Fruit fly (Drosophila melanogaster) whole organism, embryonic: ENCODE measurements around the gene CG14805.

Experiments
- ATbp ChIP-seq: fragments of 200-800 bp; sonication (Bioruptor generic); optimal IDR thresholded peaks from 2 replicates; lab custom pipeline; 2017; ENCODE audit warnings: missing biosample characterization, mild to moderate bottlenecking, missing genetic modification characterization, missing genetic modification reagents
- BEAF-32 ChIP-seq: fragments of 200-800 bp; sonication (Bioruptor generic); optimal IDR thresholded peaks from 3 replicates; lab custom pipeline; 2017; ENCODE audit warnings: missing biosample characterization, missing genetic modification characterization, mild to moderate bottlenecking, moderate library complexity, missing genetic modification reagents
- CG10565 ChIP-seq: fragments of 200-800 bp; sonication (Bioruptor generic); optimal IDR thresholded peaks from 3 replicates; lab custom pipeline; 2016; ENCODE audit warnings: missing biosample characterization, mild to moderate bottlenecking, missing genetic modification characterization
- CG11695 ChIP-seq: fragments of 200-800 bp; sonication (Bioruptor generic); IDR thresholded peaks from 3 replicates; pipeline ENCODE4 v1.3.6; 2022; ENCODE audit warnings: missing biosample characterization, missing genetic modification characterization
- CG12071 ChIP-seq: fragments of 200-800 bp; sonication (Bioruptor generic); optimal IDR thresholded peaks from 3 replicates; lab custom pipeline; 2018; ENCODE audit warnings: missing biosample characterization, mild to moderate bottlenecking, missing genetic modification characterization
- CG13296 ChIP-seq: fragments of 200-800 bp; sonication (Bioruptor generic); optimal IDR thresholded peaks from 3 replicates; lab custom pipeline; 2018; ENCODE audit warnings: missing biosample characterization, mild to moderate bottlenecking, missing genetic modification characterization
- CG15269 ChIP-seq: fragments of 200-800 bp; sonication (Bioruptor generic); optimal IDR thresholded peaks from 2 replicates; lab custom pipeline; 2018; ENCODE audit warnings: missing biosample characterization, mild to moderate bottlenecking, missing genetic modification characterization, moderate library complexity
- CG17361 ChIP-seq: fragments of 200-800 bp; sonication (Bioruptor generic); IDR thresholded peaks from 3 replicates; pipeline ENCODE4 v1.3.6; 2022; ENCODE audit warnings: missing biosample characterization, missing genetic modification characterization
- CG17802 ChIP-seq: fragments of 200-800 bp; sonication (Bioruptor generic); optimal IDR thresholded peaks from 2 replicates; lab custom pipeline; 2018; ENCODE audit warnings: missing biosample characterization, mild to moderate bottlenecking, missing genetic modification characterization, moderate library complexity
- CG2202 ChIP-seq: fragments of 200-800 bp; sonication (Bioruptor generic); optimal IDR thresholded peaks from 2 replicates; lab custom pipeline; 2018; ENCODE audit warnings: missing biosample characterization, mild to moderate bottlenecking, missing genetic modification characterization
- CG31365 ChIP-seq: fragments of 200-800 bp; sonication (Bioruptor generic); optimal IDR thresholded peaks from 2 replicates; lab custom pipeline; 2018; ENCODE audit warnings: missing biosample characterization, mild to moderate bottlenecking, missing genetic modification characterization
- CG3163 ChIP-seq: fragments of 200-800 bp; sonication (Bioruptor generic); optimal IDR thresholded peaks from 3 replicates; lab custom pipeline; 2016; ENCODE audit warnings: missing biosample characterization, missing genetic modification characterization
- CG4707 ChIP-seq: fragments of 200-800 bp; sonication (Bioruptor generic); optimal IDR thresholded peaks from 2 replicates; lab custom pipeline; 2018; ENCODE audit warnings: missing biosample characterization, mild to moderate bottlenecking, missing genetic modification characterization, moderate library complexity
- CG6272 ChIP-seq: fragments of 200-800 bp; sonication (Bioruptor generic); IDR thresholded peaks from 2 replicates; pipeline ENCODE4 v1.3.6; 2022; ENCODE audit warnings: missing biosample characterization, missing genetic modification characterization
- CG6689 ChIP-seq: fragments of 200-800 bp; sonication (Bioruptor generic); IDR thresholded peaks from 2 replicates; pipeline ENCODE4 v1.3.6; 2022; ENCODE audit warnings: missing biosample characterization, missing genetic modification characterization
- CG7357 ChIP-seq: fragments of 200-800 bp; sonication (Bioruptor generic); IDR thresholded peaks from 3 replicates; pipeline ENCODE4 v1.3.6; 2022; ENCODE audit warnings: missing biosample characterization, missing genetic modification characterization
- CG7556 ChIP-seq: fragments of 200-800 bp; sonication (Bioruptor generic); optimal IDR thresholded peaks from 2 replicates; lab custom pipeline; 2017; ENCODE audit warnings: missing biosample characterization, mild to moderate bottlenecking, missing genetic modification characterization
- CG8924 ChIP-seq: fragments of 200-800 bp; optimal IDR thresholded peaks from 3 replicates; lab custom pipeline; 2019; ENCODE audit warnings: missing biosample characterization, mild to moderate bottlenecking, missing genetic modification characterization, moderate library complexity
- CG9609 ChIP-seq: fragments of 200-800 bp; sonication (Bioruptor generic); optimal IDR thresholded peaks from 3 replicates; lab custom pipeline; 2016; ENCODE audit warnings: missing biosample characterization, missing genetic modification characterization
- CG9817 ChIP-seq: fragments of 200-800 bp; sonication (Bioruptor generic); optimal IDR thresholded peaks from 2 replicates; lab custom pipeline; 2018; ENCODE audit warnings: missing biosample characterization, mild to moderate bottlenecking, missing genetic modification characterization, moderate library complexity
- D ChIP-seq, 2 experiments: fragments of 200-800 bp in 1 of 2; fragments of >200 bp in 1 of 2; sonication (Bioruptor generic) in 1 of 2; optimal IDR thresholded peaks; 2 replicates in 1 of 2; 3 replicates in 1 of 2; lab custom pipeline; 2017; ENCODE audit warnings: mild to moderate bottlenecking in 1 of 2, missing biosample characterization in 1 of 2, missing genetic modification characterization in 1 of 2, missing genetic modification reagents in 1 of 2
- Fer2 ChIP-seq: fragments of 200-800 bp; sonication (Bioruptor generic); optimal IDR thresholded peaks from 2 replicates; lab custom pipeline; 2018; ENCODE audit warnings: missing biosample characterization, mild to moderate bottlenecking, missing genetic modification characterization, moderate library complexity
- HLH3B ChIP-seq: fragments of 200-800 bp; sonication (Bioruptor generic); IDR thresholded peaks from 2 replicates; pipeline ENCODE4 v1.3.6; 2022; ENCODE audit warnings: missing biosample characterization, missing genetic modification characterization
- MTF-1 ChIP-seq: fragments of 200-800 bp; sonication (Bioruptor generic); optimal IDR thresholded peaks from 2 replicates; lab custom pipeline; 2018; ENCODE audit warnings: missing biosample characterization, mild to moderate bottlenecking, missing genetic modification characterization, borderline replicate concordance
- Mad ChIP-seq: fragments of 200-800 bp; sonication (Bioruptor generic); optimal IDR thresholded peaks from 2 replicates; lab custom pipeline; 2016; ENCODE audit warnings: missing biosample characterization, missing genetic modification characterization
- Mes4 ChIP-seq: fragments of 200-800 bp; sonication (Bioruptor generic); optimal IDR thresholded peaks from 2 replicates; lab custom pipeline; 2016; ENCODE audit warnings: missing biosample characterization, missing genetic modification characterization
- NK7.1 ChIP-seq: fragments of 200-800 bp; sonication (Bioruptor generic); optimal IDR thresholded peaks from 3 replicates; lab custom pipeline; 2016; ENCODE audit warnings: missing biosample characterization, missing genetic modification characterization
- Opbp ChIP-seq: fragments of 200-800 bp; sonication (Bioruptor generic); IDR thresholded peaks from 3 replicates; pipeline ENCODE4 v1.3.6; 2022; ENCODE audit warnings: missing biosample characterization, missing genetic modification characterization; ENCODE audit not compliant: partially characterized antibody
- Ravus ChIP-seq: fragments of 200-800 bp; sonication (Bioruptor generic); IDR thresholded peaks from 2 replicates; pipeline ENCODE4 v1.3.6; 2022; ENCODE audit warnings: missing biosample characterization, missing genetic modification characterization
- al ChIP-seq: fragments of 200-800 bp; sonication (Bioruptor generic); IDR thresholded peaks from 2 replicates; pipeline ENCODE4 v1.3.6; 2022; ENCODE audit warnings: missing biosample characterization, missing genetic modification characterization
- ap ChIP-seq: fragments of 200-800 bp; sonication (Bioruptor generic); IDR thresholded peaks from 2 replicates; pipeline ENCODE4 v1.3.6; 2022; ENCODE audit warnings: missing biosample characterization, missing genetic modification characterization
- bcd ChIP-seq: fragments of 200-800 bp; sonication (Bioruptor generic); optimal IDR thresholded peaks from 2 replicates; lab custom pipeline; 2017; ENCODE audit warnings: missing biosample characterization, mild to moderate bottlenecking, missing genetic modification characterization
- caup ChIP-seq: fragments of 200-800 bp; sonication (Bioruptor generic); optimal IDR thresholded peaks from 3 replicates; lab custom pipeline; 2017; ENCODE audit warnings: missing biosample characterization, mild to moderate bottlenecking, missing genetic modification characterization, moderate library complexity; ENCODE audit not compliant: severe bottlenecking
- chn ChIP-seq: fragments of 200-800 bp; sonication (Bioruptor generic); optimal IDR thresholded peaks from 2 replicates; lab custom pipeline; 2016; ENCODE audit warnings: missing biosample characterization, missing genetic modification characterization
- cwo ChIP-seq: fragments of 200-800 bp; sonication (Bioruptor generic); optimal IDR thresholded peaks from 3 replicates; lab custom pipeline; 2017; ENCODE audit warnings: missing biosample characterization, missing genetic modification characterization, mild to moderate bottlenecking, moderate library complexity, missing genetic modification reagents
- esg ChIP-seq: fragments of 200-800 bp; sonication (Bioruptor generic); conservative IDR thresholded peaks from 2 replicates; pipeline ENCODE4 v1.3.6; 2022; ENCODE audit warnings: missing biosample characterization, missing genetic modification characterization
- eve ChIP-seq, 2 experiments: fragments of >200 bp; optimal IDR thresholded peaks; 2 replicates each; lab custom pipeline; 2017; ENCODE audit warnings: missing biosample characterization in 2 of 2, missing genetic modification characterization in 2 of 2
- gcm ChIP-seq: fragments of 200-800 bp; sonication (Bioruptor generic); optimal IDR thresholded peaks from 2 replicates; lab custom pipeline; 2019; ENCODE audit warnings: missing biosample characterization, mild to moderate bottlenecking, missing genetic modification characterization, moderate library complexity
- gfzf ChIP-seq: fragments of 200-800 bp; sonication (Bioruptor generic); optimal IDR thresholded peaks from 2 replicates; lab custom pipeline; 2016; ENCODE audit warnings: missing biosample characterization, mild to moderate bottlenecking, missing genetic modification characterization, moderate library complexity
- hbn ChIP-seq: fragments of 200-800 bp; sonication (Bioruptor generic); IDR thresholded peaks from 2 replicates; pipeline ENCODE4 v1.3.6; 2022; ENCODE audit warnings: missing biosample characterization, missing genetic modification characterization; ENCODE audit not compliant: partially characterized antibody
- ind ChIP-seq: fragments of 200-800 bp; sonication (Bioruptor generic); optimal IDR thresholded peaks from 3 replicates; lab custom pipeline; 2016; ENCODE audit warnings: missing biosample characterization, missing genetic modification characterization
- mirr ChIP-seq: fragments of 200-800 bp; sonication (Bioruptor generic); optimal IDR thresholded peaks from 3 replicates; lab custom pipeline; 2018; ENCODE audit warnings: missing biosample characterization, mild to moderate bottlenecking, missing genetic modification characterization
- nom ChIP-seq: fragments of 200-800 bp; sonication (Bioruptor generic); optimal IDR thresholded peaks from 2 replicates; lab custom pipeline; 2017; ENCODE audit warnings: missing biosample characterization, missing genetic modification characterization, mild to moderate bottlenecking, moderate library complexity, missing genetic modification reagents
- phol ChIP-seq: fragments of 200-800 bp; sonication (Bioruptor generic); optimal IDR thresholded peaks from 3 replicates; lab custom pipeline; 2018; ENCODE audit warnings: missing biosample characterization, mild to moderate bottlenecking, missing genetic modification characterization, moderate library complexity
- pnt ChIP-seq: fragments of 200-800 bp; sonication (Bioruptor generic); optimal IDR thresholded peaks from 3 replicates; lab custom pipeline; 2016; ENCODE audit warnings: missing biosample characterization, missing genetic modification characterization
- psq ChIP-seq: fragments of 200-800 bp; sonication (Bioruptor generic); optimal IDR thresholded peaks from 2 replicates; lab custom pipeline; 2017; ENCODE audit warnings: missing biosample characterization, missing genetic modification characterization
- sd ChIP-seq: fragments of 200-800 bp; sonication (Bioruptor generic); optimal IDR thresholded peaks from 3 replicates; lab custom pipeline; 2018; ENCODE audit warnings: missing biosample characterization, mild to moderate bottlenecking, missing genetic modification characterization, moderate library complexity
- sug ChIP-seq: fragments of 200-800 bp; optimal IDR thresholded peaks from 2 replicates; lab custom pipeline; 2019; ENCODE audit warnings: missing biosample characterization, mild to moderate bottlenecking, missing genetic modification characterization, moderate library complexity
- twi ChIP-seq: fragments of 200-800 bp; optimal IDR thresholded peaks from 2 replicates; lab custom pipeline; 2019; ENCODE audit warnings: missing biosample characterization, mild to moderate bottlenecking, missing genetic modification characterization, moderate library complexity

Gene CG14805

DNA sequence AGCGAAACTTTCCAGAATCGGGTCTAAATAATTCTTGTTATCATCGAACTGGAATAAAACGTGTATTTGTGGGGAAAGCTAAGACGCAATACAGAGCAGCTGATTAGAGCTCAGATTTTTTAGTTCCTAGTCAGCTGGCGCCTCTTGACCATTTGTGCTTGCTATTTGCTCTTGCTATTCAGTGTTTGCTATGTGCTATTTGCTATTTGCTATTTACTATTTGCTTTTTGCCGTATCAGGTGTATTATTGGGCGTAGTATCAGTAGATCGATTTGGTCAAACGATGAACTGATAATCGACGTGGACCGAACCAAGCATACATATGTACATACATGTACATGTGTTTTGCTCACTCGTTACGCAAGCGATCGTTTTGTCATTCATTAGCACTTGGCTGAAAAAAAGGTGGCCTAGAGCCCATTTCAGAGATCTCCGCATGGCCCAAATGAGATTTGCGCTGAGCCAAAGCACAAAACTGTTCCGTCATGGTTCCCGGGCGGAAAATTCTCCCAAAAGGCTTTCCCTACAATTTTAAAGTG is 31.6 kb upstream of the CG14805 start (continued):
- TF ChIP-seq CG7357 (GFP tag; lab: Robert Waterston, UW) (no peak), ind (GFP tag; lab: Kevin White, UChicago) (no peak), cwo (GFP tag; lab: Kevin White, UChicago) (peak; percentile 75), CG9609 (GFP tag; lab: Kevin White, UChicago) (peak; percentile 35), Fer2 (tag; lab: Kevin White, UChicago) (peak; percentile 3), CG31365 (tag; lab: Kevin White, UChicago) (no peak), twi (no peak), NK7.1 (no peak), CG12071 (GFP tag; lab: Kevin White, UChicago) (peak; percentile 63), Mes4 (peak; percentile 43), CG9817 (no peak), CG13296 (GFP tag; lab: Kevin White, UChicago) (peak; percentile 65), bcd (GFP tag; lab: Kevin White, UChicago) (peak; percentile 5), mirr (peak; percentile 41), CG3163 (peak; percentile 49), nom (GFP tag; lab: Kevin White, UChicago) (no peak), Opbp (no peak), phol (tag; lab: Kevin White, UChicago) (no peak), BEAF-32 (GFP tag; lab: Kevin White, UChicago) (no peak), sd (tag; lab: Kevin White, UChicago) (no peak), caup (GFP tag; lab: Kevin White, UChicago) (peak; percentile 73), CG17802 (tag; lab: Kevin White, UChicago) (no peak), CG2202 (tag; lab: Kevin White, UChicago) (peak; percentile 34), D (optimal IDR thresholded peaks at IDR 0.05; lab: Kevin White, UChicago) (no peak), D (GFP tag; optimal IDR thresholded peaks at IDR 0.05; lab: Kevin White, UChicago) (no peak), hbn (GFP tag; lab: Robert Waterston, UW) (no peak), CG10565 (GFP tag; lab: Kevin White, UChicago) (no peak), pnt (GFP tag; lab: Kevin White, UChicago) (no peak), eve (GFP tag; optimal IDR thresholded peaks at IDR 0.05; lab: Kevin White, UChicago) (no peak), al (GFP tag; lab: Robert Waterston, UW) (peak; percentile 5; the same call in 1 of the 2 replicates), CG11695 (GFP tag; lab: Robert Waterston, UW) (peak; percentile 65; the same call in 1 of the 3 replicates), CG8924 (tag; lab: Kevin White, UChicago) (no peak), CG4707 (GFP tag; lab: Kevin White, UChicago) (peak; percentile 1), gfzf (GFP tag; lab: Kevin White, UChicago) (no peak), HLH3B (no peak), esg (GFP tag; lab: Robert Waterston, UW) (no peak), CG6689 (GFP tag; lab: Robert Waterston, UW) (0 out of 2 replicates have a peak, but pooled peaks have one; percentile 7), CG7556 (GFP tag; lab: Kevin White, UChicago) (peak; percentile 38), sug (tag; lab: Kevin White, UChicago) (peak; percentile 61), gcm (no peak), psq (GFP tag; lab: Kevin White, UChicago) (no peak), Ravus (GFP tag; lab: Robert Waterston, UW) (no peak), Mad (GFP tag; lab: Kevin White, UChicago) (peak; percentile 29), ATbp (GFP tag; lab: Kevin White, UChicago) (peak; percentile 64), chn (GFP tag; lab: Kevin White, UChicago) (no peak), CG15269 (peak; percentile 33), CG6272 (no peak), CG17361 (GFP tag; lab: Robert Waterston, UW) (no peak), MTF-1 (no peak), ap (GFP tag; lab: Robert Waterston, UW) (no peak)
